Fruit fly (Drosophila melanogaster): ENCODE measurements around the gene CG31676.

Gene CG31676

dm6 chr2L:20807617-20808509, 32.7 kb upstream of the CG31676 start (continued):
- TF ChIP-seq CG8089 (GFP tag; optimal IDR thresholded peaks at IDR 0.05): no peak
- peak; percentile 11 for TF ChIP-seq CG1603 (tag; optimal IDR thresholded peaks at IDR 0.05)
- TF ChIP-seq wdn (GFP tag; IDR thresholded peaks at IDR 0.05): peak; percentile 31; the same call in 1 of the 2 replicates
- peak; percentile 17 for TF ChIP-seq CG2875 (GFP tag; optimal IDR thresholded peaks at IDR 0.05)
- no peak for TF ChIP-seq Mrtf (GFP tag; IDR thresholded peaks at IDR 0.05)
- no peak for TF ChIP-seq mld (GFP tag; IDR thresholded peaks at IDR 0.05; ENCODE audit: partially characterized antibody)
- no peak for TF ChIP-seq zen (tag; optimal IDR thresholded peaks at IDR 0.05)
- TF ChIP-seq Spps (tag; optimal IDR thresholded peaks at IDR 0.05): no peak
- peak; percentile 68 for TF ChIP-seq zf30C (GFP tag; optimal IDR thresholded peaks at IDR 0.05)
- TF ChIP-seq twi (tag; optimal IDR thresholded peaks at IDR 0.05): no peak
- TF ChIP-seq CG3163 (GFP tag; optimal IDR thresholded peaks at IDR 0.05): no peak
- TF ChIP-seq CG30020 (tag; optimal IDR thresholded peaks at IDR 0.05): no peak
- no peak for TF ChIP-seq peb (GFP tag; IDR thresholded peaks at IDR 0.05)
- peak; percentile 49 for TF ChIP-seq CG13894 (tag; optimal IDR thresholded peaks at IDR 0.05)
- TF ChIP-seq pros (GFP tag; optimal IDR thresholded peaks at IDR 0.05): no peak
- no peak for TF ChIP-seq mam (GFP tag; optimal IDR thresholded peaks at IDR 0.05)
- TF ChIP-seq amos (GFP tag; IDR thresholded peaks at IDR 0.05; ENCODE audit: partially characterized antibody): no peak
- no peak for TF ChIP-seq CG8944 (GFP tag; optimal IDR thresholded peaks at IDR 0.05)
- 0 out of 3 replicates have a peak, but pooled peaks have one; percentile 51 for TF ChIP-seq CG2199 (GFP tag; IDR thresholded peaks at IDR 0.05)
- TF ChIP-seq emc (GFP tag; optimal IDR thresholded peaks at IDR 0.05): peak; percentile 15
- peak; percentile 72 for TF ChIP-seq Hmr (GFP tag; optimal IDR thresholded peaks at IDR 0.05)
- TF ChIP-seq cato (GFP tag; optimal IDR thresholded peaks at IDR 0.05; ENCODE audit: borderline replicate concordance): no peak
- TF ChIP-seq Jarid2 (GFP tag; optimal IDR thresholded peaks at IDR 0.05): no peak
- TF ChIP-seq luna (GFP tag; optimal IDR thresholded peaks at IDR 0.05): no peak
- no peak for TF ChIP-seq sim (GFP tag; IDR thresholded peaks at IDR 0.05)
- TF ChIP-seq lab (GFP tag; optimal IDR thresholded peaks at IDR 0.05): peak; percentile 78
- TF ChIP-seq Dad (GFP tag; optimal IDR thresholded peaks at IDR 0.05): no peak
- TF ChIP-seq CG10565 (GFP tag; optimal IDR thresholded peaks at IDR 0.05): no peak
- no peak for TF ChIP-seq CG17612 (GFP tag; IDR thresholded peaks at IDR 0.05)
- TF ChIP-seq CG6813 (GFP tag; optimal IDR thresholded peaks at IDR 0.05): peak; percentile 73
- no peak for TF ChIP-seq CG10654 (GFP tag; optimal IDR thresholded peaks at IDR 0.05)
- peak in 1 of 2 experiments; percentile 80 for TF ChIP-seq eve (GFP tag; optimal IDR thresholded peaks at IDR 0.05)
- TF ChIP-seq CG17385 (GFP tag; optimal IDR thresholded peaks at IDR 0.05): peak; percentile 31
- peak; percentile 36 for TF ChIP-seq CG12219 (GFP tag; optimal IDR thresholded peaks at IDR 0.05)
- peak; percentile 61 for TF ChIP-seq mirr (GFP tag; optimal IDR thresholded peaks at IDR 0.05)
- peak; percentile 42 for TF ChIP-seq E2f2 (GFP tag; IDR thresholded peaks at IDR 0.05)
- peak; percentile 44; the same call in 2 of the 3 replicates for TF ChIP-seq CG17361 (GFP tag; IDR thresholded peaks at IDR 0.05)
- peak; percentile 6 to 68 for TF ChIP-seq Hr51 (GFP tag; optimal IDR thresholded peaks at IDR 0.05)
- TF ChIP-seq PHDP (tag; optimal IDR thresholded peaks at IDR 0.05): peak; percentile 66
- peak; percentile 62 for TF ChIP-seq Meics (GFP tag; optimal IDR thresholded peaks at IDR 0.05)
- TF ChIP-seq ato (GFP tag; IDR thresholded peaks at IDR 0.05; ENCODE audit: partially characterized antibody): no peak
- TF ChIP-seq B-H2 (GFP tag; optimal IDR thresholded peaks at IDR 0.05): peak; percentile 17
- TF ChIP-seq Fer3 (tag; optimal IDR thresholded peaks at IDR 0.05): peak; percentile 73
- TF ChIP-seq trem (tag; optimal IDR thresholded peaks at IDR 0.05): no peak
- TF ChIP-seq Poxn (GFP tag; IDR thresholded peaks at IDR 0.05): no peak
- no peak for TF ChIP-seq CG1832 (GFP tag; optimal IDR thresholded peaks at IDR 0.05)
- TF ChIP-seq CG3838 (GFP tag; optimal IDR thresholded peaks at IDR 0.05): no peak
- TF ChIP-seq CG11247 (GFP tag; IDR thresholded peaks at IDR 0.05): no peak; the same call in 1 of the 2 replicates

Measured in whole organism, embryonic.